Worm (Caenorhabditis elegans): ENCODE data around the gene twk-26.

- TF ChIP-seq unc-62 (GFP tag; optimal IDR thresholded peaks at IDR 0.05) (no peak), nhr-12 (tag; optimal IDR thresholded peaks at IDR 0.05) (no peak), snpc-4 (tag; optimal IDR thresholded peaks at IDR 0.05) (no peak), unc-130 (tag; optimal IDR thresholded peaks at IDR 0.05) (no peak), sptf-1 (tag; optimal IDR thresholded peaks at IDR 0.05) (no peak), zag-1 (tag; optimal IDR thresholded peaks at IDR 0.05) (no peak), blmp-1 (tag; optimal IDR thresholded peaks at IDR 0.05) (no peak), nhr-11 (tag; optimal IDR thresholded peaks at IDR 0.05) (no peak), nhr-76 (tag; optimal IDR thresholded peaks at IDR 0.05) (no peak), jun-1 (tag; optimal IDR thresholded peaks at IDR 0.05) (no peak)
Observed at ce11 chrX:3054394-3054793, 230 bp downstream of the twk-26 start.
